Fruit fly (Drosophila melanogaster): ENCODE data around the gene ppk22.

ppk22 gene

DNA sequence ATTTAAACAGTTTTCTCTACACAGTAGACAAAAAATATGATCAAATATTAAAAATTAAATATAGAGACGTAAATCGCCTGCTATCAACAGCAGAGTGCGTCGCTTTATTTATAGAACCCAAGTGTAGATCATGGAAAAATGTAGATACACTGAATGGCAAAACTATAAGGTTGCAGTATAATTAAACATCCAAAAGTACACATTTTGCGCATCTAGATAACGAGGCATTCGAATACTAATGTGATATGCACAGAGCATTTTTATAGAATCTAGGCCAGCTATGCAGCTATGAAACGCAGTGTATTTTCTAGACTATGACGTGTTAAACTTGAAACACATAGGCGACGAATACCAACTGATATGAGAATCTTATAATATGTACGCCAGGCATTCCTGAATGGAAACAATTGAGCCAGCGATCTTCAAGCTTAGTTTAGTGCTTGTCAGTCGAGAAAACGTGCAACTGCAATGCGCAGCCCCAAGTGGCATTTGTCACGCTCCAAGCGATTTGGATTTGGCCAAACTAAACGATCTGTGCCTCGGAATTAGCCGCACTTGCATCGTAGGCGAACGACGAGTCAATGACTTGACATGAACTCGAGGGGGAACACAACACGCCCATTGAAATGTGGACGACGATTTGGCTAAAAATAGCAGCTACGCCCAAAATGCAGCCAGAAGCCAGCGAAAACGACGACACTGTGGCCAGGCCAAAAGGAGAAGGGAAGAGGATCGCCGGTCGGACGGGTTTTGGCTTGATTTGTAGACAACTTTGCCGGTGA lies 48.6 kb downstream of the ppk22 start (continued):
- TF ChIP-seq CG1024 (GFP tag; IDR thresholded peaks at IDR 0.05): peak; percentile 72
- peak; percentile 89 for TF ChIP-seq oc (tag; optimal IDR thresholded peaks at IDR 0.05)
- peak; percentile 68; the same call in 1 of the 2 replicates for TF ChIP-seq MBD-R2 (GFP tag; IDR thresholded peaks at IDR 0.05)
- peak; percentile 41 for TF ChIP-seq TFAM (GFP tag; optimal IDR thresholded peaks at IDR 0.05)
- peak; percentile 67 for TF ChIP-seq CG18011 (GFP tag; optimal IDR thresholded peaks at IDR 0.05)
- no peak for TF ChIP-seq eve (GFP tag; optimal IDR thresholded peaks at IDR 0.05)
- no peak for TF ChIP-seq Tbp (GFP tag; optimal IDR thresholded peaks at IDR 0.05)
- TF ChIP-seq prd (optimal IDR thresholded peaks at IDR 0.05): no peak
- TF ChIP-seq prd (GFP tag; IDR thresholded peaks at IDR 0.05): peak; percentile 86
- peak; percentile 71; the same call in 1 of the 2 replicates for TF ChIP-seq sens-2 (GFP tag; IDR thresholded peaks at IDR 0.05)
- peak; percentile 90 for TF ChIP-seq mam (GFP tag; optimal IDR thresholded peaks at IDR 0.05)
- TF ChIP-seq CG7963 (GFP tag; IDR thresholded peaks at IDR 0.05; ENCODE audit: partially characterized antibody): no peak
- peak; percentile 97 for TF ChIP-seq sens (GFP tag)
- peak; percentile 86 for TF ChIP-seq CG10209 (GFP tag; optimal IDR thresholded peaks at IDR 0.05)
- peak; percentile 63; the same call in 1 of the 2 replicates for TF ChIP-seq CG11085 (GFP tag; IDR thresholded peaks at IDR 0.05)
- peak; percentile 77 for TF ChIP-seq jumu (GFP tag; optimal IDR thresholded peaks at IDR 0.05)
- TF ChIP-seq Lpt (GFP tag; optimal IDR thresholded peaks at IDR 0.05): no peak
- TF ChIP-seq CG2116 (GFP tag; optimal IDR thresholded peaks at IDR 0.05): peak; percentile 38
- TF ChIP-seq CG4707 (GFP tag; optimal IDR thresholded peaks at IDR 0.05): peak; percentile 69
- TF ChIP-seq CG13123 (GFP tag; optimal IDR thresholded peaks at IDR 0.05): peak; percentile 73
- peak; percentile 91 for TF ChIP-seq CG11504 (tag; optimal IDR thresholded peaks at IDR 0.05)
- TF ChIP-seq CG9609 (GFP tag; optimal IDR thresholded peaks at IDR 0.05): peak; percentile 84
- TF ChIP-seq crol (GFP tag; IDR thresholded peaks at IDR 0.05): 0 out of 2 replicates have a peak, but pooled peaks have one; percentile 21
- peak; percentile 76 for TF ChIP-seq nau (GFP tag; optimal IDR thresholded peaks at IDR 0.05)
- TF ChIP-seq CG1792 (GFP tag; optimal IDR thresholded peaks at IDR 0.05): peak; percentile 81
- peak; percentile 83 for TF ChIP-seq tgo (GFP tag; IDR thresholded peaks at IDR 0.05)
- peak; percentile 80 for TF ChIP-seq CG7556 (GFP tag; optimal IDR thresholded peaks at IDR 0.05)
- peak; percentile 88 for TF ChIP-seq CG11696 (GFP tag; IDR thresholded peaks at IDR 0.05)
- peak; percentile 25 for TF ChIP-seq NC2α (GFP tag; optimal IDR thresholded peaks at IDR 0.05)
- TF ChIP-seq Dbx (GFP tag; IDR thresholded peaks at IDR 0.05): peak; percentile 90
- peak; percentile 79; the same call in 1 of the 2 replicates for TF ChIP-seq CG14667 (GFP tag; IDR thresholded peaks at IDR 0.05)
- TF ChIP-seq zen2 (GFP tag; IDR thresholded peaks at IDR 0.05; ENCODE audit: partially characterized antibody): no peak
- TF ChIP-seq CG1832 (GFP tag; optimal IDR thresholded peaks at IDR 0.05): no peak
- peak; percentile 83 for TF ChIP-seq Oaz (GFP tag; IDR thresholded peaks at IDR 0.05)
- peak; percentile 86 for TF ChIP-seq ERR (GFP tag; optimal IDR thresholded peaks at IDR 0.05)
- TF ChIP-seq disco-r (GFP tag; optimal IDR thresholded peaks at IDR 0.05): peak; percentile 54
- peak; percentile 49; the same call in 1 of the 2 replicates for TF ChIP-seq CG4360 (GFP tag; IDR thresholded peaks at IDR 0.05)
- TF ChIP-seq ewg (GFP tag; optimal IDR thresholded peaks at IDR 0.05): peak; percentile 73
- TF ChIP-seq bsh (GFP tag; optimal IDR thresholded peaks at IDR 0.05): peak; percentile 84 to 90
- TF ChIP-seq CG6683 (GFP tag; optimal IDR thresholded peaks at IDR 0.05): peak; percentile 70
- TF ChIP-seq fd64A (GFP tag; optimal IDR thresholded peaks at IDR 0.05): peak; percentile 69
- no peak for TF ChIP-seq tna (GFP tag; IDR thresholded peaks at IDR 0.05; ENCODE audit: partially characterized antibody)
- TF ChIP-seq CG3995 (GFP tag; optimal IDR thresholded peaks at IDR 0.05): peak; percentile 54
- peak; percentile 17 for TF ChIP-seq CG15073 (GFP tag; optimal IDR thresholded peaks at IDR 0.05)
- TF ChIP-seq CG12071 (GFP tag; optimal IDR thresholded peaks at IDR 0.05): peak; percentile 94
- TF ChIP-seq corto (GFP tag; optimal IDR thresholded peaks at IDR 0.05): peak; percentile 78
- TF ChIP-seq Camta (GFP tag; optimal IDR thresholded peaks at IDR 0.05): peak; percentile 78
- TF ChIP-seq CG33557 (GFP tag; optimal IDR thresholded peaks at IDR 0.05): no peak
- no peak for TF ChIP-seq jigr1 (GFP tag; IDR thresholded peaks at IDR 0.05)
